In the genomic region with DNA sequence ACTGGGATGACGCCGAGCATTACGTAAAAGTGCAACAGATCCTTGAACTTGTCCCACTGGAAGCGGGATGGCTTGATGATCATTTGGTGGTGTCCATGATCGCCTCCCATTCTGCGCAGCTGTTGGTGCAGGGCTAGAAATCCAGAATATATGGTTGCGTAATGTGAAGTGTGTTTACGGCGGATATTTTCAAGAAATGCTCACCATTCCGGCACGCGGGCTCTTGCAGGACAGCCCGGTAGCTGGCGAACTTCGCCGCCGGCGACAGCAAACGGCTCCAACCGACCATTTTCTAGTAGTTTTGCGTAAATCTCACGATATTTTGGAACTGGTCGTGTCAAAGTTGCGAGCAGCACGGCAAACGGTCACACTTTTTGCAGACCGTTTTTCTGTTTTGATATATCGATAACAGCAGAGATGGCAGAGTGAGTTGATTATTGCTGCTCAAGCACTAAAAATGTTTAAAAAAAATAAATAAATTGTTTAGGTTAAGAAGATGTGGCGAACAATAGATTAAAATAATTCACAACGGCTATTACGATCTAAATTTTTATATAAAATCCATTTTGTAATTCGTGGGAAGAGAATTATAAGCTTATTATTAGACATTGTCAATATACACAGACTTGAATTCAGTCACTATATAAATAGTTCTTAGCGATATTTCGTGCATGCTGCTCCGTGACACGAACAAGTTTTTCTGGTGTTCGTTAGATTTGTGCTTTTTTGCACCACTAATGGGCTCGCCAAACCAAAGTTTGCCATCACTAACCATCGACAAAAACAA, we compare ENCODE assay signal across 1 fruit fly cellular context.
TF ChIP-seq lines count a peak whose summit lies in the region.

A gene (minus strand): TSS at position 472 of the 787 bp plus-strand sequence.
A gene (plus strand): TSS at position 756 of the 787 bp plus-strand sequence.

TF ChIP-seq in whole organism, embryonic, 481 proteins besides CTCF, POLR2A, EP300 and RAD21 (continued from another document and continues in another):
- TF ChIP-seq da (GFP tag; optimal IDR thresholded peaks at IDR 0.05; lab: Kevin White, UChicago) (peak; percentile 2), kni (GFP tag; optimal IDR thresholded peaks at IDR 0.05; lab: Kevin White, UChicago) (peak; percentile 33), bsh (GFP tag; optimal IDR thresholded peaks at IDR 0.05; lab: Kevin White, UChicago) (peak in 1 of 2 experiments; percentile 57), CG11560 (tag; IDR thresholded peaks at IDR 0.05; lab: Robert Waterston, UW) (no peak; the same call in 2 of the 3 replicates), NC2α (GFP tag; optimal IDR thresholded peaks at IDR 0.05; lab: Kevin White, UChicago) (no peak), CG17612 (GFP tag; IDR thresholded peaks at IDR 0.05; lab: Robert Waterston, UW) (no peak), Gsc (GFP tag; IDR thresholded peaks at IDR 0.05; lab: Robert Waterston, UW) (no peak), sisA (GFP tag; IDR thresholded peaks at IDR 0.05; lab: Robert Waterston, UW) (peak; percentile 68), hbn (GFP tag; IDR thresholded peaks at IDR 0.05; lab: Robert Waterston, UW; ENCODE audit: partially characterized antibody) (peak; percentile 91), CG15601 (tag; optimal IDR thresholded peaks at IDR 0.05; lab: Kevin White, UChicago) (peak; percentile 74), CG13287 (GFP tag; IDR thresholded peaks at IDR 0.05; lab: Robert Waterston, UW; ENCODE audit: partially characterized antibody) (peak; percentile 95), CG12769 (tag; optimal IDR thresholded peaks at IDR 0.05; lab: Kevin White, UChicago) (peak; percentile 30), MTF-1 (GFP tag; optimal IDR thresholded peaks at IDR 0.05; lab: Kevin White, UChicago; ENCODE audit: borderline replicate concordance) (no peak), Kr (GFP tag; optimal IDR thresholded peaks at IDR 0.05; lab: Kevin White, UChicago) (no peak), HLH54F (GFP tag; optimal IDR thresholded peaks at IDR 0.05; lab: Kevin White, UChicago) (peak; percentile 71), CG8478 (optimal IDR thresholded peaks at IDR 0.05; lab: Kevin White, UChicago) (no peak), Atf6 (GFP tag; IDR thresholded peaks at IDR 0.05; lab: Robert Waterston, UW) (peak; percentile 37; the same call in 1 of the 2 replicates), H15 (GFP tag; IDR thresholded peaks at IDR 0.05; lab: Robert Waterston, UW) (peak; percentile 44; the same call in 1 of the 3 replicates), tap (tag; optimal IDR thresholded peaks at IDR 0.05; lab: Kevin White, UChicago) (peak; percentile 48), ewg (GFP tag; optimal IDR thresholded peaks at IDR 0.05; lab: Kevin White, UChicago) (peak; percentile 48), CG4282 (GFP tag; optimal IDR thresholded peaks at IDR 0.05; lab: Kevin White, UChicago) (peak; percentile 20), CG17385 (GFP tag; optimal IDR thresholded peaks at IDR 0.05; lab: Kevin White, UChicago) (peak; percentile 66), CG11504 (tag; optimal IDR thresholded peaks at IDR 0.05; lab: Kevin White, UChicago) (peak; percentile 79), peb (GFP tag; IDR thresholded peaks at IDR 0.05; lab: Robert Waterston, UW) (peak; percentile 33; the same call in 1 of the 2 replicates), crol (GFP tag; IDR thresholded peaks at IDR 0.05; lab: Robert Waterston, UW) (no peak), ssp (GFP tag; IDR thresholded peaks at IDR 0.05; lab: Robert Waterston, UW) (peak; percentile 87), CG6765 (GFP tag; optimal IDR thresholded peaks at IDR 0.05; lab: Kevin White, UChicago) (no peak), CG43689 (GFP tag; IDR thresholded peaks at IDR 0.05; lab: Robert Waterston, UW) (no peak), nom (GFP tag; optimal IDR thresholded peaks at IDR 0.05; lab: Kevin White, UChicago) (no peak), sr (GFP tag; IDR thresholded peaks at IDR 0.05; lab: Robert Waterston, UW) (no peak), HmgD (GFP tag; optimal IDR thresholded peaks at IDR 0.05; lab: Kevin White, UChicago) (no peak), B-H1 (GFP tag; IDR thresholded peaks at IDR 0.05; lab: Robert Waterston, UW) (peak; percentile 36; the same call in 1 of the 3 replicates), insv (GFP tag; optimal IDR thresholded peaks at IDR 0.05; lab: Kevin White, UChicago) (peak in 1 of 2 experiments; percentile 20), chif (GFP tag; optimal IDR thresholded peaks at IDR 0.05; lab: Kevin White, UChicago) (peak; percentile 38 to 51), CG14050 (GFP tag; IDR thresholded peaks at IDR 0.05; lab: Robert Waterston, UW) (no peak), Ravus (GFP tag; IDR thresholded peaks at IDR 0.05; lab: Robert Waterston, UW) (no peak), Trl (optimal IDR thresholded peaks at IDR 0.05; lab: Kevin White, UChicago) (no peak), Trl (GFP tag; optimal IDR thresholded peaks at IDR 0.05; lab: Kevin White, UChicago) (peak; percentile 66), CG8944 (GFP tag; optimal IDR thresholded peaks at IDR 0.05; lab: Kevin White, UChicago) (peak; percentile 46), gem (tag; optimal IDR thresholded peaks at IDR 0.05; lab: Kevin White, UChicago) (peak; percentile 88), CG1832 (GFP tag; optimal IDR thresholded peaks at IDR 0.05; lab: Kevin White, UChicago) (no peak), CG10543 (GFP tag; optimal IDR thresholded peaks at IDR 0.05; lab: Kevin White, UChicago) (peak; percentile 87), esg (GFP tag; conservative IDR thresholded peaks at IDR 0.05; lab: Robert Waterston, UW) (peak; percentile 68), Lpt (GFP tag; optimal IDR thresholded peaks at IDR 0.05; lab: Kevin White, UChicago) (no peak), gt (GFP tag; IDR thresholded peaks at IDR 0.05; lab: Robert Waterston, UW) (no peak), CG4360 (GFP tag; IDR thresholded peaks at IDR 0.05; lab: Robert Waterston, UW) (no peak), sens (GFP tag; lab: Kevin White, UChicago) (peak; percentile 92), zen2 (GFP tag; IDR thresholded peaks at IDR 0.05; lab: Robert Waterston, UW; ENCODE audit: partially characterized antibody) (peak; percentile 81), unc-4 (GFP tag; IDR thresholded peaks at IDR 0.05; lab: Robert Waterston, UW; ENCODE audit: partially characterized antibody) (peak; percentile 91), seq (GFP tag; IDR thresholded peaks at IDR 0.05; lab: Robert Waterston, UW) (0 out of 2 replicates have a peak, but pooled peaks have one; percentile 21), ase (GFP tag; IDR thresholded peaks at IDR 0.05; lab: Robert Waterston, UW) (0 out of 3 replicates have a peak, but pooled peaks have one; percentile 37), bowl (GFP tag; IDR thresholded peaks at IDR 0.05; lab: Robert Waterston, UW) (no peak), CG8388 (GFP tag; optimal IDR thresholded peaks at IDR 0.05; lab: Kevin White, UChicago) (peak; percentile 60), Nf-YA (GFP tag; IDR thresholded peaks at IDR 0.05; lab: Robert Waterston, UW) (no peak), en (GFP tag; optimal IDR thresholded peaks at IDR 0.05; lab: Kevin White, UChicago) (peak; percentile 3), Mes4 (GFP tag; optimal IDR thresholded peaks at IDR 0.05; lab: Kevin White, UChicago) (peak; percentile 37), CG2120 (GFP tag; optimal IDR thresholded peaks at IDR 0.05; lab: Kevin White, UChicago) (peak; percentile 86), fd102C (GFP tag; optimal IDR thresholded peaks at IDR 0.05; lab: Kevin White, UChicago) (no peak), CG7963 (GFP tag; IDR thresholded peaks at IDR 0.05; lab: Robert Waterston, UW; ENCODE audit: partially characterized antibody) (peak; percentile 70), CG3065 (GFP tag; optimal IDR thresholded peaks at IDR 0.05; lab: Kevin White, UChicago) (peak; percentile 52), lab (GFP tag; optimal IDR thresholded peaks at IDR 0.05; lab: Kevin White, UChicago) (peak; percentile 75), CG17186 (GFP tag; optimal IDR thresholded peaks at IDR 0.05; lab: Kevin White, UChicago) (peak; percentile 31), Dll (GFP tag; IDR thresholded peaks at IDR 0.05; lab: Robert Waterston, UW; ENCODE audit: partially characterized antibody) (peak; percentile 99), al (GFP tag; IDR thresholded peaks at IDR 0.05; lab: Robert Waterston, UW) (peak; percentile 72), Sin3A (optimal IDR thresholded peaks at IDR 0.05; lab: Kevin White, UChicago) (peak; percentile 91), ash1 (GFP tag; optimal IDR thresholded peaks at IDR 0.05; lab: Kevin White, UChicago) (no peak), org-1 (GFP tag; optimal IDR thresholded peaks at IDR 0.05; lab: Kevin White, UChicago) (no peak), CG15269 (tag; optimal IDR thresholded peaks at IDR 0.05; lab: Kevin White, UChicago) (peak; percentile 74), ranshi (GFP tag; IDR thresholded peaks at IDR 0.05; lab: Robert Waterston, UW) (peak; percentile 56; the same call in 1 of the 2 replicates), bbx (GFP tag; IDR thresholded peaks at IDR 0.05; lab: Robert Waterston, UW; ENCODE audit: partially characterized antibody) (peak; percentile 89), Deaf1 (tag; optimal IDR thresholded peaks at IDR 0.05; lab: Kevin White, UChicago) (peak; percentile 52), CG12219 (GFP tag; optimal IDR thresholded peaks at IDR 0.05; lab: Kevin White, UChicago) (no peak), CG5180 (GFP tag; optimal IDR thresholded peaks at IDR 0.05; lab: Kevin White, UChicago) (no peak), Fer1 (GFP tag; optimal IDR thresholded peaks at IDR 0.05; lab: Kevin White, UChicago) (peak; percentile 30), CG3726 (GFP tag; IDR thresholded peaks at IDR 0.05; lab: Robert Waterston, UW) (no peak), CG5245 (GFP tag; optimal IDR thresholded peaks at IDR 0.05; lab: Kevin White, UChicago) (peak; percentile 23), CG2202 (tag; optimal IDR thresholded peaks at IDR 0.05; lab: Kevin White, UChicago) (peak; percentile 21), Oli (tag; optimal IDR thresholded peaks at IDR 0.05; lab: Kevin White, UChicago) (peak; percentile 55), CG18619 (GFP tag; optimal IDR thresholded peaks at IDR 0.05; lab: Kevin White, UChicago) (peak; percentile 41), CG11085 (GFP tag; IDR thresholded peaks at IDR 0.05; lab: Robert Waterston, UW) (no peak), CG9609 (GFP tag; optimal IDR thresholded peaks at IDR 0.05; lab: Kevin White, UChicago) (peak; percentile 57), Hey (tag; optimal IDR thresholded peaks at IDR 0.05; lab: Kevin White, UChicago) (no peak), wdn (GFP tag; IDR thresholded peaks at IDR 0.05; lab: Robert Waterston, UW) (0 out of 2 replicates have a peak, but pooled peaks have one; percentile 35), Scr (GFP tag; IDR thresholded peaks at IDR 0.05; lab: Robert Waterston, UW; ENCODE audit: partially characterized antibody) (peak; percentile 98), dmrt11E (tag; optimal IDR thresholded peaks at IDR 0.05; lab: Kevin White, UChicago) (peak; percentile 70), phol (tag; optimal IDR thresholded peaks at IDR 0.05; lab: Kevin White, UChicago) (peak; percentile 83), CG4854 (GFP tag; optimal IDR thresholded peaks at IDR 0.05; lab: Kevin White, UChicago) (peak; percentile 54), CG1603 (tag; optimal IDR thresholded peaks at IDR 0.05; lab: Kevin White, UChicago) (peak; percentile 18), sima (GFP tag; optimal IDR thresholded peaks at IDR 0.05; lab: Kevin White, UChicago) (no peak), Ets97D (GFP tag; optimal IDR thresholded peaks at IDR 0.05; lab: Kevin White, UChicago) (peak; percentile 53), CG11723 (GFP tag; optimal IDR thresholded peaks at IDR 0.05; lab: Kevin White, UChicago) (peak; percentile 71), CG1602 (GFP tag; optimal IDR thresholded peaks at IDR 0.05; lab: Kevin White, UChicago) (peak; percentile 67), Oaz (GFP tag; IDR thresholded peaks at IDR 0.05; lab: Robert Waterston, UW) (peak; percentile 52; the same call in 1 of the 2 replicates), ro (GFP tag; IDR thresholded peaks at IDR 0.05; lab: Robert Waterston, UW) (no peak), CG31224 (GFP tag; IDR thresholded peaks at IDR 0.05; lab: Robert Waterston, UW) (peak; percentile 55), Mad (GFP tag; optimal IDR thresholded peaks at IDR 0.05; lab: Kevin White, UChicago) (peak; percentile 61), vfl (GFP tag; optimal IDR thresholded peaks at IDR 0.05; lab: Kevin White, UChicago) (peak; percentile 70), Atf-2 (GFP tag; optimal IDR thresholded peaks at IDR 0.05; lab: Kevin White, UChicago) (peak; percentile 71), CG4424 (GFP tag; optimal IDR thresholded peaks at IDR 0.05; lab: Kevin White, UChicago) (peak; percentile 73), Dad (GFP tag; optimal IDR thresholded peaks at IDR 0.05; lab: Kevin White, UChicago) (peak; percentile 69), bigmax (GFP tag; optimal IDR thresholded peaks at IDR 0.05; lab: Kevin White, UChicago) (no peak), sob (GFP tag; IDR thresholded peaks at IDR 0.05; lab: Robert Waterston, UW) (peak; percentile 79), CG30403 (GFP tag; optimal IDR thresholded peaks at IDR 0.05; lab: Kevin White, UChicago) (peak; percentile 90), CG12071 (GFP tag; optimal IDR thresholded peaks at IDR 0.05; lab: Kevin White, UChicago) (no peak), cg (GFP tag; optimal IDR thresholded peaks at IDR 0.05; lab: Kevin White, UChicago) (no peak), CG13894 (tag; optimal IDR thresholded peaks at IDR 0.05; lab: Kevin White, UChicago) (peak; percentile 65), pan (optimal IDR thresholded peaks at IDR 0.05; lab: Kevin White, UChicago) (no peak), pan (GFP tag; optimal IDR thresholded peaks at IDR 0.05 in 1 of 2, IDR thresholded peaks at IDR 0.05 in 1 of 2) (peak in 1 of 2 experiments; percentile 51), CG7372 (GFP tag; IDR thresholded peaks at IDR 0.05; lab: Robert Waterston, UW) (peak; percentile 74), CG1647 (GFP tag; optimal IDR thresholded peaks at IDR 0.05; lab: Kevin White, UChicago) (peak; percentile 45), prd (optimal IDR thresholded peaks at IDR 0.05; lab: Kevin White, UChicago) (no peak), prd (GFP tag; IDR thresholded peaks at IDR 0.05; lab: Robert Waterston, UW) (peak; percentile 80; the same call in 2 of the 3 replicates), btn (GFP tag; optimal IDR thresholded peaks at IDR 0.05; lab: Kevin White, UChicago) (no peak), CG11093 (GFP tag; IDR thresholded peaks at IDR 0.05; lab: Robert Waterston, UW) (peak; percentile 54; the same call in 1 of the 3 replicates), B-H2 (GFP tag; optimal IDR thresholded peaks at IDR 0.05; lab: Kevin White, UChicago) (peak; percentile 77), CG10267 (tag; optimal IDR thresholded peaks at IDR 0.05; lab: Kevin White, UChicago) (peak; percentile 74), gcm (GFP tag; optimal IDR thresholded peaks at IDR 0.05; lab: Kevin White, UChicago) (peak; percentile 40), Antp (GFP tag; optimal IDR thresholded peaks at IDR 0.05; lab: Kevin White, UChicago) (peak; percentile 63), Aef1 (GFP tag; IDR thresholded peaks at IDR 0.05; lab: Robert Waterston, UW) (peak; percentile 68)
